Fruit fly (Drosophila melanogaster) whole organism, embryonic: Measurements from ENCODE around the gene CG45065.
A peak's percentile ranks its signal among the peaks of the same experiment; 100 is the strongest.

ENCODE experiments used
- CG13775 ChIP-seq: fragments of 200-800 bp; sonication (Bioruptor generic); optimal IDR thresholded peaks from 3 replicates; lab custom pipeline; 2017; ENCODE audit warnings: missing biosample characterization, mild to moderate bottlenecking, missing genetic modification characterization
- CG1647 ChIP-seq: fragments of 200-800 bp; sonication (Bioruptor generic); optimal IDR thresholded peaks from 3 replicates; lab custom pipeline; 2016; ENCODE audit warnings: missing biosample characterization, missing genetic modification characterization
- CG18262 ChIP-seq: fragments of 200-800 bp; optimal IDR thresholded peaks from 3 replicates; lab custom pipeline; 2019; ENCODE audit warnings: missing biosample characterization, mild to moderate bottlenecking, missing genetic modification characterization, moderate library complexity
- CG2712 ChIP-seq: fragments of 200-800 bp; optimal IDR thresholded peaks from 3 replicates; lab custom pipeline; 2019; ENCODE audit warnings: missing biosample characterization, mild to moderate bottlenecking, missing genetic modification characterization, moderate library complexity
- CG30403 ChIP-seq: fragments of 200-800 bp; sonication (Bioruptor generic); optimal IDR thresholded peaks from 3 replicates; lab custom pipeline; 2016; ENCODE audit warnings: missing biosample characterization, missing genetic modification characterization
- CG31388 ChIP-seq: fragments of 200-800 bp; sonication (Bioruptor generic); optimal IDR thresholded peaks from 2 replicates; lab custom pipeline; 2016; ENCODE audit warnings: missing biosample characterization, missing genetic modification characterization
- CG3281 ChIP-seq: fragments of 200-800 bp; sonication (Bioruptor generic); optimal IDR thresholded peaks from 3 replicates; lab custom pipeline; 2017; ENCODE audit warnings: missing biosample characterization, mild to moderate bottlenecking, missing genetic modification characterization
- CG3995 ChIP-seq: fragments of 200-800 bp; sonication (Bioruptor generic); optimal IDR thresholded peaks from 3 replicates; lab custom pipeline; 2016; ENCODE audit warnings: missing biosample characterization, missing genetic modification characterization
- CG7271 ChIP-seq: fragments of 200-800 bp; sonication (Bioruptor generic); optimal IDR thresholded peaks from 2 replicates; lab custom pipeline; 2018; ENCODE audit warnings: missing biosample characterization, mild to moderate bottlenecking, missing genetic modification characterization, moderate library complexity
- CG7556 ChIP-seq: fragments of 200-800 bp; sonication (Bioruptor generic); optimal IDR thresholded peaks from 2 replicates; lab custom pipeline; 2017; ENCODE audit warnings: missing biosample characterization, mild to moderate bottlenecking, missing genetic modification characterization
- CG7963 ChIP-seq: fragments of 200-800 bp; sonication (Bioruptor generic); IDR thresholded peaks from 3 replicates; pipeline ENCODE4 v1.3.6; 2022; ENCODE audit warnings: missing biosample characterization, missing genetic modification characterization; ENCODE audit not compliant: partially characterized antibody
- CG8089 ChIP-seq: fragments of 200-800 bp; sonication (Bioruptor generic); optimal IDR thresholded peaks from 3 replicates; lab custom pipeline; 2016; ENCODE audit warnings: missing biosample characterization, missing genetic modification characterization
- CG8290 ChIP-seq, 3 experiments: fragments of 200-800 bp; sonication (Bioruptor generic); optimal IDR thresholded peaks; 2 replicates each; lab custom pipeline; 2016 to 2019; ENCODE audit warnings: missing biosample characterization in 3 of 3, missing genetic modification characterization in 3 of 3, mild to moderate bottlenecking in 2 of 3, moderate library complexity in 1 of 3
- CG8359 ChIP-seq: fragments of 200-800 bp; sonication (Bioruptor generic); optimal IDR thresholded peaks from 2 replicates; lab custom pipeline; 2017; ENCODE audit warnings: missing biosample characterization, mild to moderate bottlenecking, missing genetic modification characterization, borderline replicate concordance
- CoRest ChIP-seq: fragments of 200-800 bp; sonication (Bioruptor generic); optimal IDR thresholded peaks from 3 replicates; lab custom pipeline; 2018; ENCODE audit warnings: missing biosample characterization, mild to moderate bottlenecking, missing genetic modification characterization, moderate library complexity
- D19A ChIP-seq: fragments of 200-800 bp; optimal IDR thresholded peaks from 3 replicates; lab custom pipeline; 2019; ENCODE audit warnings: missing biosample characterization, mild to moderate bottlenecking, missing genetic modification characterization, moderate library complexity
- Deaf1 ChIP-seq: fragments of 200-800 bp; optimal IDR thresholded peaks from 3 replicates; lab custom pipeline; 2019; ENCODE audit warnings: missing biosample characterization, mild to moderate bottlenecking, missing genetic modification characterization, moderate library complexity
- Fer3 ChIP-seq: fragments of 200-800 bp; sonication (Bioruptor generic); optimal IDR thresholded peaks from 2 replicates; lab custom pipeline; 2018; ENCODE audit warnings: missing biosample characterization, mild to moderate bottlenecking, missing genetic modification characterization, moderate library complexity
- Gug ChIP-seq: fragments of 200-800 bp; sonication (Bioruptor generic); IDR thresholded peaks from 4 replicates; pipeline ENCODE4 v1.3.6; 2022; ENCODE audit warnings: missing biosample characterization, missing genetic modification characterization
- HmgZ ChIP-seq: fragments of 200-800 bp; sonication (Bioruptor generic); optimal IDR thresholded peaks from 2 replicates; lab custom pipeline; 2018; ENCODE audit warnings: missing biosample characterization, mild to moderate bottlenecking, missing genetic modification characterization
- Hsf ChIP-seq: fragments of 200-800 bp; sonication (Bioruptor generic); optimal IDR thresholded peaks from 3 replicates; lab custom pipeline; 2016; ENCODE audit warnings: missing biosample characterization, missing genetic modification characterization
- Jarid2 ChIP-seq: fragments of 200-800 bp; sonication (Bioruptor generic); optimal IDR thresholded peaks from 3 replicates; lab custom pipeline; 2017; ENCODE audit warnings: mild to moderate bottlenecking, missing biosample characterization, missing genetic modification reagents, missing genetic modification characterization
- MBD-R2 ChIP-seq: fragments of 200-800 bp; sonication (Bioruptor generic); IDR thresholded peaks from 2 replicates; pipeline ENCODE4 v1.3.6; 2022; ENCODE audit warnings: missing biosample characterization, missing genetic modification characterization
- Mad ChIP-seq: fragments of 200-800 bp; sonication (Bioruptor generic); optimal IDR thresholded peaks from 2 replicates; lab custom pipeline; 2016; ENCODE audit warnings: missing biosample characterization, missing genetic modification characterization
- NK7.1 ChIP-seq: fragments of 200-800 bp; sonication (Bioruptor generic); optimal IDR thresholded peaks from 3 replicates; lab custom pipeline; 2016; ENCODE audit warnings: missing biosample characterization, missing genetic modification characterization
- Ravus ChIP-seq: fragments of 200-800 bp; sonication (Bioruptor generic); IDR thresholded peaks from 2 replicates; pipeline ENCODE4 v1.3.6; 2022; ENCODE audit warnings: missing biosample characterization, missing genetic modification characterization
- Rx ChIP-seq: fragments of 200-800 bp; sonication (Bioruptor generic); IDR thresholded peaks from 2 replicates; pipeline ENCODE4 v1.3.6; 2022; ENCODE audit warnings: missing biosample characterization, missing genetic modification characterization
- Side ChIP-seq: fragments of 200-800 bp; sonication (Bioruptor generic); optimal IDR thresholded peaks from 2 replicates; lab custom pipeline; 2016; ENCODE audit warnings: missing biosample characterization, missing genetic modification characterization
- Sin3A ChIP-seq: fragments of >200 bp; optimal IDR thresholded peaks from 2 replicates; lab custom pipeline; 2018
- Sox100B ChIP-seq: fragments of 200-800 bp; sonication (Bioruptor generic); optimal IDR thresholded peaks from 3 replicates; lab custom pipeline; 2018; ENCODE audit warnings: missing biosample characterization, mild to moderate bottlenecking, missing genetic modification characterization
- Sry-δ ChIP-seq: fragments of 200-800 bp; sonication (Bioruptor generic); optimal IDR thresholded peaks from 2 replicates; lab custom pipeline; 2016; ENCODE audit warnings: missing biosample characterization, missing genetic modification characterization
- Xrp1 ChIP-seq: fragments of 200-800 bp; sonication (Bioruptor generic); IDR thresholded peaks from 2 replicates; pipeline ENCODE4 v1.3.6; 2022; ENCODE audit warnings: missing biosample characterization, missing genetic modification characterization
- cas ChIP-seq: fragments of 200-800 bp; sonication (Bioruptor generic); IDR thresholded peaks from 2 replicates; pipeline ENCODE4 v1.3.6; 2022; ENCODE audit warnings: missing biosample characterization, missing genetic modification characterization
- crc ChIP-seq: fragments of 200-800 bp; sonication (Bioruptor generic); optimal IDR thresholded peaks from 2 replicates; lab custom pipeline; 2016; ENCODE audit warnings: missing biosample characterization, missing genetic modification characterization
- dmrt11E ChIP-seq: fragments of 200-800 bp; sonication (Bioruptor generic); optimal IDR thresholded peaks from 3 replicates; lab custom pipeline; 2018; ENCODE audit warnings: missing biosample characterization, mild to moderate bottlenecking, missing genetic modification characterization, moderate library complexity
- emc ChIP-seq: fragments of 200-800 bp; sonication (Bioruptor generic); optimal IDR thresholded peaks from 2 replicates; lab custom pipeline; 2016; ENCODE audit warnings: missing biosample characterization, missing genetic modification characterization
- ewg ChIP-seq: fragments of 200-800 bp; sonication (Bioruptor generic); optimal IDR thresholded peaks from 3 replicates; lab custom pipeline; 2017; ENCODE audit warnings: mild to moderate bottlenecking, missing biosample characterization, missing genetic modification reagents, missing genetic modification characterization
- exex ChIP-seq: fragments of 200-800 bp; sonication (Bioruptor generic); optimal IDR thresholded peaks from 4 replicates; lab custom pipeline; 2018; ENCODE audit warnings: missing biosample characterization, mild to moderate bottlenecking, missing genetic modification characterization, moderate library complexity
- gro ChIP-seq: fragments of 200-800 bp; sonication (Bioruptor generic); optimal IDR thresholded peaks from 2 replicates; lab custom pipeline; 2016; ENCODE audit warnings: missing biosample characterization, missing genetic modification characterization
- gt ChIP-seq: fragments of 200-800 bp; sonication (Bioruptor generic); IDR thresholded peaks from 2 replicates; pipeline ENCODE4 v1.3.6; 2022; ENCODE audit warnings: missing biosample characterization, missing genetic modification characterization
- her ChIP-seq: fragments of 200-800 bp; sonication (Bioruptor generic); optimal IDR thresholded peaks from 2 replicates; lab custom pipeline; 2016; ENCODE audit warnings: missing biosample characterization, missing genetic modification characterization
- pb ChIP-seq: fragments of 200-800 bp; sonication (Bioruptor generic); optimal IDR thresholded peaks from 3 replicates; lab custom pipeline; 2016; ENCODE audit warnings: missing biosample characterization, missing genetic modification characterization
- pum ChIP-seq: fragments of 200-800 bp; sonication (Bioruptor generic); optimal IDR thresholded peaks from 2 replicates; lab custom pipeline; 2016; ENCODE audit warnings: missing biosample characterization, missing genetic modification characterization
- pzg ChIP-seq: fragments of 200-800 bp; sonication (Bioruptor generic); optimal IDR thresholded peaks from 3 replicates; lab custom pipeline; 2018; ENCODE audit warnings: missing biosample characterization, mild to moderate bottlenecking, missing genetic modification characterization, moderate library complexity
- sd ChIP-seq: fragments of 200-800 bp; sonication (Bioruptor generic); optimal IDR thresholded peaks from 3 replicates; lab custom pipeline; 2018; ENCODE audit warnings: missing biosample characterization, mild to moderate bottlenecking, missing genetic modification characterization, moderate library complexity
- slp2 ChIP-seq: fragments of 200-800 bp; sonication (Bioruptor generic); optimal IDR thresholded peaks from 2 replicates; lab custom pipeline; 2016; ENCODE audit warnings: missing biosample characterization, missing genetic modification characterization
- sr ChIP-seq: fragments of 200-800 bp; sonication (Bioruptor generic); IDR thresholded peaks from 3 replicates; pipeline ENCODE4 v1.3.6; 2022; ENCODE audit warnings: missing biosample characterization, missing genetic modification characterization
- toy ChIP-seq: fragments of 200-800 bp; sonication (Bioruptor generic); IDR thresholded peaks from 2 replicates; pipeline ENCODE4 v1.3.6; 2022; ENCODE audit warnings: missing biosample characterization, missing genetic modification characterization
- usp ChIP-seq: fragments of >200 bp; optimal IDR thresholded peaks from 2 replicates; lab custom pipeline; 2017; ENCODE audit warnings: missing biosample characterization, missing genetic modification characterization
- zfh1 ChIP-seq: fragments of 200-800 bp; sonication (Bioruptor generic); IDR thresholded peaks from 3 replicates; pipeline ENCODE4 v1.3.6; 2022; ENCODE audit warnings: missing biosample characterization, missing genetic modification characterization

The CG45065 gene

dm6 chrX:14882536-14883118, at the start of gene CG45065, which contains the start of gene CG45064 (continued):
- TF ChIP-seq Gug (peak; percentile 65; the same call in 2 of the 4 replicates), sr (GFP tag; lab: Robert Waterston, UW) (peak; percentile 74; the same call in 1 of the 3 replicates), D19A (tag; lab: Kevin White, UChicago) (peak; percentile 81), cas (GFP tag; lab: Robert Waterston, UW) (no peak), Deaf1 (tag; lab: Kevin White, UChicago) (peak; percentile 75), crc (peak; percentile 72), CG2712 (tag; lab: Kevin White, UChicago) (peak; percentile 89), CG13775 (GFP tag; lab: Kevin White, UChicago) (peak; percentile 57), gt (GFP tag; lab: Robert Waterston, UW) (0 out of 2 replicates have a peak, but pooled peaks have one; percentile 44), Sry-δ (GFP tag; lab: Kevin White, UChicago) (peak; percentile 42), CG30403 (GFP tag; lab: Kevin White, UChicago) (peak; percentile 85), her (GFP tag; lab: Kevin White, UChicago) (peak; percentile 77), Xrp1 (GFP tag; lab: Robert Waterston, UW) (peak; percentile 87), emc (GFP tag; lab: Kevin White, UChicago) (peak; percentile 64), Fer3 (tag; lab: Kevin White, UChicago) (peak; percentile 65), Rx (GFP tag; lab: Robert Waterston, UW) (peak; percentile 88), HmgZ (peak; percentile 61), slp2 (GFP tag; lab: Kevin White, UChicago) (peak; percentile 80), Sox100B (GFP tag; lab: Kevin White, UChicago) (peak; percentile 86), pum (GFP tag; lab: Kevin White, UChicago) (peak; percentile 86), MBD-R2 (GFP tag; lab: Robert Waterston, UW) (peak; percentile 43; the same call in 1 of the 2 replicates), usp (no peak), CG3995 (GFP tag; lab: Kevin White, UChicago) (peak; percentile 27), Hsf (GFP tag; lab: Kevin White, UChicago) (peak; percentile 78), sd (peak; percentile 43), CoRest (tag; lab: Kevin White, UChicago) (peak; percentile 86), Jarid2 (GFP tag; lab: Kevin White, UChicago) (peak; percentile 46), CG7556 (GFP tag; lab: Kevin White, UChicago) (peak; percentile 84), toy (GFP tag; lab: Robert Waterston, UW) (no peak), Side (peak; percentile 84), CG31388 (peak; percentile 21), Sin3A (lab: Kevin White, UChicago) (no peak), CG1647 (GFP tag; lab: Kevin White, UChicago) (peak; percentile 66), CG3281 (peak; percentile 69), Mad (GFP tag; lab: Kevin White, UChicago) (peak; percentile 8), exex (tag; lab: Kevin White, UChicago) (peak; percentile 11), pzg (GFP tag; lab: Kevin White, UChicago) (no peak), CG18262 (tag; lab: Kevin White, UChicago) (peak; percentile 87), ewg (peak; percentile 83), Ravus (GFP tag; lab: Robert Waterston, UW) (no peak; the same call in 1 of the 2 replicates), CG7963 (GFP tag; lab: Robert Waterston, UW) (no peak), CG8290 (GFP tag; optimal IDR thresholded peaks at IDR 0.05; lab: Kevin White, UChicago) (peak; percentile 29), CG8290 (tag; optimal IDR thresholded peaks at IDR 0.05; lab: Kevin White, UChicago) (peak in 1 of 2 experiments; percentile 88), CG8089 (GFP tag; lab: Kevin White, UChicago) (peak; percentile 81), NK7.1 (GFP tag; lab: Kevin White, UChicago) (peak; percentile 69), CG7271 (no peak), gro (GFP tag; lab: Kevin White, UChicago) (peak; percentile 35), dmrt11E (tag; lab: Kevin White, UChicago) (peak; percentile 26), CG8359 (GFP tag; lab: Kevin White, UChicago) (peak; percentile 45), zfh1 (GFP tag; lab: Robert Waterston, UW) (peak; percentile 89), pb (peak; percentile 80)
